Worm (Caenorhabditis elegans) whole organism, young adult: ENCODE data around the gene fbxa-74.

Source experiments
- B0035.1 ChIP-seq: sonication (generic microtip); optimal IDR thresholded peaks from 2 replicates; lab custom pipeline; 2016; ENCODE audit warnings: missing genetic modification characterization, mild to moderate bottlenecking, missing compliant biosample characterization, missing genotype, missing genetic modification reagents
- B0261.1 ChIP-seq: sonication (generic microtip); optimal IDR thresholded peaks from 2 replicates; lab custom pipeline; 2016; ENCODE audit warnings: mild to moderate bottlenecking, missing genetic modification characterization, moderate library complexity, missing compliant biosample characterization
- C06A6.2 ChIP-seq: fragments of 200-800 bp; sonication (Bioruptor generic); conservative IDR thresholded peaks from 2 replicates; pipeline ENCODE4 v1.3.6; 2022; ENCODE audit warnings: missing genetic modification characterization, missing compliant biosample characterization
- F23B12.7 ChIP-seq: sonication (generic microtip); optimal IDR thresholded peaks from 2 replicates; lab custom pipeline; 2017; ENCODE audit warnings: missing genetic modification characterization, mild to moderate bottlenecking, missing compliant biosample characterization, antibody characterized with exemption, moderate library complexity; ENCODE audit not compliant: insufficient read depth
- F52B5.7 ChIP-seq: sonication (generic microtip); optimal IDR thresholded peaks from 2 replicates; lab custom pipeline; 2016; ENCODE audit warnings: mild to moderate bottlenecking, missing genetic modification characterization, missing compliant biosample characterization
- F57A8.1 ChIP-seq: fragments of 200-800 bp; sonication (Bioruptor generic); optimal IDR thresholded peaks from 2 replicates; lab custom pipeline; 2018; ENCODE audit warnings: mild to moderate bottlenecking, missing genetic modification characterization, moderate library complexity, missing compliant biosample characterization
- K12H6.12 ChIP-seq: fragments of 200-800 bp; sonication (Bioruptor generic); optimal IDR thresholded peaks from 2 replicates; lab custom pipeline; 2018; ENCODE audit warnings: mild to moderate bottlenecking, missing genetic modification characterization, missing compliant biosample characterization
- T07F8.4 ChIP-seq: sonication (generic microtip); optimal IDR thresholded peaks from 2 replicates; lab custom pipeline; 2016; ENCODE audit warnings: mild to moderate bottlenecking, missing genetic modification characterization, moderate library complexity, missing compliant biosample characterization
- Y53F4B.3 ChIP-seq: fragments of 200-800 bp; sonication (Bioruptor generic); IDR thresholded peaks from 2 replicates; pipeline ENCODE4 v1.3.6; 2022; ENCODE audit warnings: missing genetic modification reagents, missing genetic modification characterization, missing compliant biosample characterization
- Y53G8AR.9 ChIP-seq: fragments of 200-800 bp; sonication (Bioruptor generic); conservative IDR thresholded peaks from 2 replicates; pipeline ENCODE4 v1.3.6; 2022; ENCODE audit warnings: missing genetic modification reagents, missing genetic modification characterization, missing compliant biosample characterization
- Y79H2A.3 ChIP-seq: fragments of 200-800 bp; sonication (Bioruptor generic); conservative IDR thresholded peaks from 2 replicates; pipeline ENCODE4 v1.3.6; 2022; ENCODE audit warnings: missing genetic modification reagents, missing genetic modification characterization, missing compliant biosample characterization
- atf-7 ChIP-seq: sonication (generic microtip); optimal IDR thresholded peaks from 2 replicates; lab custom pipeline; 2017; ENCODE audit warnings: mild to moderate bottlenecking, missing genetic modification characterization, missing compliant biosample characterization
- athp-1 ChIP-seq: sonication (generic microtip); optimal IDR thresholded peaks from 2 replicates; lab custom pipeline; 2017; ENCODE audit warnings: mild to moderate bottlenecking, missing genetic modification characterization, missing compliant biosample characterization
- attf-3 ChIP-seq: fragments of 200-800 bp; sonication (Bioruptor generic); conservative IDR thresholded peaks from 2 replicates; pipeline ENCODE4 v1.3.6; 2022; ENCODE audit warnings: missing genetic modification reagents, missing genetic modification characterization, missing compliant biosample characterization
- attf-5 ChIP-seq: fragments of 200-800 bp; sonication (Bioruptor generic); optimal IDR thresholded peaks from 2 replicates; lab custom pipeline; 2018; ENCODE audit warnings: mild to moderate bottlenecking, missing genetic modification characterization, missing compliant biosample characterization
- bed-1 ChIP-seq: fragments of 200-800 bp; sonication (Bioruptor generic); IDR thresholded peaks from 2 replicates; pipeline ENCODE4 v1.3.6; 2022; ENCODE audit warnings: missing genetic modification reagents, missing genetic modification characterization, missing compliant biosample characterization
- ceh-27 ChIP-seq: fragments of 200-800 bp; sonication (Bioruptor generic); optimal IDR thresholded peaks from 2 replicates; lab custom pipeline; 2018; ENCODE audit warnings: mild to moderate bottlenecking, missing genetic modification characterization, moderate library complexity, missing compliant biosample characterization
- ceh-79 ChIP-seq: sonication (generic microtip); optimal IDR thresholded peaks from 2 replicates; lab custom pipeline; 2017; ENCODE audit warnings: mild to moderate bottlenecking, missing genetic modification characterization, missing compliant biosample characterization
- chd-7 ChIP-seq: sonication (generic microtip); optimal IDR thresholded peaks from 2 replicates; lab custom pipeline; 2016; ENCODE audit warnings: mild to moderate bottlenecking, missing genetic modification characterization, moderate library complexity, missing compliant biosample characterization
- die-1 ChIP-seq: sonication (generic microtip); optimal IDR thresholded peaks from 2 replicates; lab custom pipeline; 2016; ENCODE audit warnings: missing genotype, mild to moderate bottlenecking, missing genetic modification characterization, missing compliant biosample characterization
- dpff-1 ChIP-seq: sonication (generic microtip); optimal IDR thresholded peaks from 2 replicates; lab custom pipeline; 2017; ENCODE audit warnings: mild to moderate bottlenecking, missing genetic modification characterization, missing compliant biosample characterization
- egrh-3 ChIP-seq: fragments of 200-800 bp; sonication (Bioruptor generic); IDR thresholded peaks from 2 replicates; pipeline ENCODE4 v1.3.6; 2022; ENCODE audit warnings: missing genetic modification reagents, missing genetic modification characterization, missing compliant biosample characterization
- ets-4 ChIP-seq: fragments of 200-800 bp; sonication (Bioruptor generic); optimal IDR thresholded peaks from 2 replicates; lab custom pipeline; 2018; ENCODE audit warnings: mild to moderate bottlenecking, missing genetic modification characterization, missing compliant biosample characterization
- fkh-3 ChIP-seq: sonication (generic microtip); optimal IDR thresholded peaks from 2 replicates; lab custom pipeline; 2016; ENCODE audit warnings: mild to moderate bottlenecking, missing genetic modification characterization, missing compliant biosample characterization
- gei-17 ChIP-seq: fragments of 200-800 bp; sonication (Bioruptor generic); optimal IDR thresholded peaks from 2 replicates; lab custom pipeline; 2018; ENCODE audit warnings: mild to moderate bottlenecking, missing genetic modification characterization, missing compliant biosample characterization
- him-1 ChIP-seq: sonication (generic microtip); optimal IDR thresholded peaks from 2 replicates; lab custom pipeline; 2016; ENCODE audit warnings: missing genotype, missing genetic modification reagents, missing genetic modification characterization, missing compliant biosample characterization
- lin-40 ChIP-seq: sonication (generic microtip); optimal IDR thresholded peaks from 2 replicates; lab custom pipeline; 2016; ENCODE audit warnings: missing genetic modification characterization, mild to moderate bottlenecking, missing compliant biosample characterization, missing genotype, missing genetic modification reagents
- lir-1 ChIP-seq: fragments of 200-800 bp; sonication (Bioruptor generic); conservative IDR thresholded peaks from 2 replicates; pipeline ENCODE4 v1.3.6; 2022; ENCODE audit warnings: missing genetic modification reagents, missing genetic modification characterization, missing compliant biosample characterization
- lsy-27 ChIP-seq: sonication (generic microtip); optimal IDR thresholded peaks from 2 replicates; lab custom pipeline; 2017; ENCODE audit warnings: missing genetic modification characterization, mild to moderate bottlenecking, missing compliant biosample characterization, antibody characterized with exemption, missing genotype, borderline replicate concordance; ENCODE audit not compliant: insufficient read depth
- madf-3 ChIP-seq: fragments of 200-800 bp; sonication (Bioruptor generic); IDR thresholded peaks from 2 replicates; pipeline ENCODE4 v1.3.6; 2022; ENCODE audit warnings: missing genetic modification reagents, missing genetic modification characterization, missing compliant biosample characterization
- repo-1 ChIP-seq: sonication (generic microtip); optimal IDR thresholded peaks from 2 replicates; lab custom pipeline; 2017; ENCODE audit warnings: mild to moderate bottlenecking, missing genetic modification characterization, missing compliant biosample characterization
- rpc-1 ChIP-seq, 2 experiments: fragments of 150-350 bp in 1 of 2; sonication (generic microtip) in 1 of 2; optimal IDR thresholded peaks; 2 replicates each; lab custom pipeline; 2014 to 2018; ENCODE audit warnings: missing biosample characterization in 1 of 2, missing genetic modification characterization in 1 of 2, missing genetic modification reagents in 1 of 2, missing genotype in 1 of 2
- sdz-38 ChIP-seq: sonication (generic microtip); optimal IDR thresholded peaks from 2 replicates; lab custom pipeline; 2016; ENCODE audit warnings: missing genotype, missing genetic modification characterization, missing compliant biosample characterization
- sea-2 ChIP-seq: fragments of 200-800 bp; sonication (Bioruptor generic); IDR thresholded peaks from 2 replicates; pipeline ENCODE4 v1.3.6; 2022; ENCODE audit warnings: missing genetic modification characterization, missing compliant biosample characterization
- snpc-1.1 ChIP-seq: sonication (generic microtip); optimal IDR thresholded peaks from 2 replicates; lab custom pipeline; 2017; ENCODE audit warnings: missing genetic modification characterization, mild to moderate bottlenecking, missing compliant biosample characterization, antibody characterized with exemption, moderate library complexity, missing genotype, missing genetic modification reagents; ENCODE audit not compliant: insufficient read depth
- snpc-1.3 ChIP-seq: sonication (generic microtip); optimal IDR thresholded peaks from 2 replicates; lab custom pipeline; 2017; ENCODE audit warnings: missing genetic modification characterization, mild to moderate bottlenecking, missing compliant biosample characterization, antibody characterized with exemption, moderate library complexity, missing genotype, missing genetic modification reagents; ENCODE audit not compliant: insufficient read depth
- snpc-3.4 ChIP-seq: sonication (generic microtip); optimal IDR thresholded peaks from 2 replicates; lab custom pipeline; 2017; ENCODE audit warnings: missing genetic modification characterization, mild to moderate bottlenecking, missing compliant biosample characterization, antibody characterized with exemption, moderate library complexity, missing genotype, missing genetic modification reagents
- sptf-2 ChIP-seq: fragments of 200-800 bp; sonication (Bioruptor generic); optimal IDR thresholded peaks from 2 replicates; lab custom pipeline; 2018; ENCODE audit warnings: mild to moderate bottlenecking, missing genetic modification characterization, missing compliant biosample characterization
- tbp1 ChIP-seq: fragments of 200-800 bp; sonication (Bioruptor generic); optimal IDR thresholded peaks from 2 replicates; lab custom pipeline; 2018; ENCODE audit warnings: mild to moderate bottlenecking, missing genetic modification characterization, missing compliant biosample characterization
- unc-130 ChIP-seq: sonication (generic microtip); optimal IDR thresholded peaks from 2 replicates; lab custom pipeline; 2016; ENCODE audit warnings: missing genetic modification reagents, missing genetic modification characterization, missing compliant biosample characterization
- unc-62 ChIP-seq: fragments of 150-350 bp; optimal IDR thresholded peaks from 2 replicates; lab custom pipeline; 2014; ENCODE audit warnings: missing biosample characterization, missing genetic modification reagents, missing genetic modification characterization
- xnd-1 ChIP-seq: sonication (generic microtip); optimal IDR thresholded peaks from 2 replicates; lab custom pipeline; 2016; ENCODE audit warnings: missing genotype, missing genetic modification reagents, missing genetic modification characterization, missing compliant biosample characterization
- zfh-2 ChIP-seq: fragments of 200-800 bp; sonication (Bioruptor generic); conservative IDR thresholded peaks from 2 replicates; pipeline ENCODE4 v1.3.6; 2022; ENCODE audit warnings: missing genetic modification reagents, missing genetic modification characterization, missing compliant biosample characterization
- zim-3 ChIP-seq: sonication (generic microtip); optimal IDR thresholded peaks from 2 replicates; lab custom pipeline; 2017; ENCODE audit warnings: mild to moderate bottlenecking, missing genetic modification characterization, moderate library complexity, missing compliant biosample characterization
- ztf-25 ChIP-seq: fragments of 200-800 bp; sonication (Bioruptor generic); IDR thresholded peaks from 2 replicates; pipeline ENCODE4 v1.3.6; 2022; ENCODE audit warnings: missing genetic modification reagents, missing genetic modification characterization, missing compliant biosample characterization

fbxa-74 gene

ce11 chrIII:1665373-1665772, 33.4 kb downstream of the fbxa-74 start:
- no peak for TF ChIP-seq lin-40 (tag; lab: Kevin White, UChicago)
- TF ChIP-seq sdz-38 (tag; lab: Kevin White, UChicago), result no peak
- no peak for TF ChIP-seq ztf-25 (GFP tag; lab: Robert Waterston, UW)
- no peak for TF ChIP-seq repo-1 (tag; lab: Kevin White, UChicago)
- no peak for TF ChIP-seq T07F8.4 (tag; lab: Kevin White, UChicago)
- no peak for TF ChIP-seq bed-1
- TF ChIP-seq ceh-79, result no peak
- no peak for TF ChIP-seq sptf-2 (GFP tag; lab: Kevin White, UChicago)
- no peak for TF ChIP-seq chd-7 (tag; lab: Kevin White, UChicago)
- no peak for TF ChIP-seq attf-3 (GFP tag; lab: Robert Waterston, UW)
- no peak for TF ChIP-seq K12H6.12
- no peak for TF ChIP-seq snpc-1.3
- no peak for TF ChIP-seq lir-1 (GFP tag; lab: Robert Waterston, UW)
- TF ChIP-seq F57A8.1 (GFP tag; lab: Kevin White, UChicago), result no peak
- TF ChIP-seq attf-5 (GFP tag; lab: Kevin White, UChicago), result no peak
- no peak for TF ChIP-seq snpc-3.4 (tag; lab: Kevin White, UChicago)
- TF ChIP-seq xnd-1 (tag; lab: Kevin White, UChicago), result no peak
- TF ChIP-seq snpc-1.1 (tag; lab: Kevin White, UChicago), result no peak
- TF ChIP-seq F52B5.7, result no peak
- TF ChIP-seq rpc-1 (optimal IDR thresholded peaks at IDR 0.05; lab: Kevin White, UChicago), result no peak
- TF ChIP-seq rpc-1 (tag; optimal IDR thresholded peaks at IDR 0.05; lab: Kevin White, UChicago), result no peak

ce11 chrIII:1664761-1665266, 34.0 kb downstream of the fbxa-74 start, which contains the start of gene Y22D7AL.16:
Gene Y22D7AL.16 (minus strand): TSS chrIII:1665216.
- TF ChIP-seq egrh-3 (peak; percentile 64; the same call in 1 of the 2 replicates), sea-2 (no peak), lsy-27 (tag; lab: Kevin White, UChicago) (no peak), F23B12.7 (no peak), B0035.1 (tag; lab: Kevin White, UChicago) (no peak), lin-40 (tag; lab: Kevin White, UChicago) (no peak), sptf-2 (GFP tag; lab: Kevin White, UChicago) (no peak), tbp1 (GFP tag; lab: Kevin White, UChicago) (no peak), fkh-3 (no peak), unc-130 (no peak), athp-1 (no peak), unc-62 (no peak), ceh-27 (GFP tag; lab: Kevin White, UChicago) (no peak), zfh-2 (peak; percentile 76), T07F8.4 (tag; lab: Kevin White, UChicago) (no peak), ets-4 (GFP tag; lab: Kevin White, UChicago) (no peak), madf-3 (GFP tag; lab: Robert Waterston, UW) (no peak), rpc-1 (optimal IDR thresholded peaks at IDR 0.05; lab: Kevin White, UChicago) (no peak), rpc-1 (tag; optimal IDR thresholded peaks at IDR 0.05; lab: Kevin White, UChicago) (peak; percentile 11), ceh-79 (no peak), F57A8.1 (GFP tag; lab: Kevin White, UChicago) (no peak), ztf-25 (GFP tag; lab: Robert Waterston, UW) (no peak), atf-7 (tag; lab: Kevin White, UChicago) (no peak)

ce11 chrIII:1663056-1663455, 35.7 kb downstream of the fbxa-74 start:
- no peak for TF ChIP-seq ets-4 (GFP tag; lab: Kevin White, UChicago)
- TF ChIP-seq Y53F4B.3 (GFP tag; lab: Robert Waterston, UW), result no peak
- no peak for TF ChIP-seq die-1 (tag; lab: Kevin White, UChicago)
- no peak for TF ChIP-seq him-1 (tag; lab: Kevin White, UChicago)
- TF ChIP-seq repo-1 (tag; lab: Kevin White, UChicago), result no peak
- no peak for TF ChIP-seq dpff-1 (tag; lab: Kevin White, UChicago)
- no peak for TF ChIP-seq madf-3 (GFP tag; lab: Robert Waterston, UW)
- no peak for TF ChIP-seq zim-3 (tag; lab: Kevin White, UChicago)
- TF ChIP-seq gei-17, result no peak
- TF ChIP-seq Y53G8AR.9, result no peak
- no peak for TF ChIP-seq B0261.1 (tag; lab: Kevin White, UChicago)
- no peak for TF ChIP-seq sea-2
- TF ChIP-seq C06A6.2, result no peak
- TF ChIP-seq Y79H2A.3 (GFP tag; lab: Robert Waterston, UW), result no peak
